Fruit fly (Drosophila melanogaster) Kc167 (cell line): ENCODE measurements around the gene Sf3b5.

ENCODE experiments used
- Myc ChIP-seq: fragments of >200 bp; optimal IDR thresholded peaks from 2 replicates; lab custom pipeline; 2017; ENCODE audit warnings: missing external identifiers
- Sin3A ChIP-seq: fragments of >200 bp; optimal IDR thresholded peaks from 2 replicates; lab custom pipeline; 2018; ENCODE audit warnings: missing external identifiers
- h ChIP-seq: fragments of >200 bp; optimal IDR thresholded peaks from 3 replicates; lab custom pipeline; 2018; ENCODE audit warnings: missing external identifiers
- insv ChIP-seq: fragments of >200 bp; optimal IDR thresholded peaks from 3 replicates; lab custom pipeline; 2018; ENCODE audit warnings: missing external identifiers
- psq ChIP-seq: fragments of >200 bp; optimal IDR thresholded peaks from 2 replicates; lab custom pipeline; 2017; ENCODE audit warnings: missing external identifiers
- ttk ChIP-seq: sonication (Bioruptor generic); optimal IDR thresholded peaks from 2 replicates; lab custom pipeline; 2017; ENCODE audit warnings: missing external identifiers

The Sf3b5 gene

dm6 chr3R:8969301-8969925, 45.7 kb downstream of the Sf3b5 start:
- no peak for TF ChIP-seq h (lab: Kevin White, UChicago)
- no peak for TF ChIP-seq ttk (lab: Kevin White, UChicago)
- no peak for TF ChIP-seq Myc
- TF ChIP-seq Sin3A (lab: Kevin White, UChicago): no peak
- TF ChIP-seq insv (lab: Kevin White, UChicago): no peak
- TF ChIP-seq psq (lab: Kevin White, UChicago): no peak

dm6 chr3R:8968837-8969236, 46.3 kb downstream of the Sf3b5 start:
- no peak for TF ChIP-seq h (lab: Kevin White, UChicago)
- TF ChIP-seq insv (lab: Kevin White, UChicago): no peak
- TF ChIP-seq Myc: no peak
- no peak for TF ChIP-seq Sin3A (lab: Kevin White, UChicago)
- no peak for TF ChIP-seq psq (lab: Kevin White, UChicago)

dm6 chr3R:8966598-8966997, 48.5 kb downstream of the Sf3b5 start:
- no peak for TF ChIP-seq Myc
- TF ChIP-seq psq (lab: Kevin White, UChicago): no peak
- TF ChIP-seq h (lab: Kevin White, UChicago): no peak
- no peak for TF ChIP-seq ttk (lab: Kevin White, UChicago)
- no peak for TF ChIP-seq insv (lab: Kevin White, UChicago)
- TF ChIP-seq Sin3A (lab: Kevin White, UChicago): no peak

dm6 chr3R:8965546-8965945, 49.6 kb downstream of the Sf3b5 start:
- no peak for TF ChIP-seq Myc
- no peak for TF ChIP-seq Sin3A (lab: Kevin White, UChicago)
- TF ChIP-seq ttk (lab: Kevin White, UChicago): no peak
- no peak for TF ChIP-seq insv (lab: Kevin White, UChicago)
- no peak for TF ChIP-seq h (lab: Kevin White, UChicago)
- no peak for TF ChIP-seq psq (lab: Kevin White, UChicago)
